Fruit fly (Drosophila melanogaster) whole organism, embryonic: ENCODE results near the gene Traf4.

Experiments used
- Atf-2 ChIP-seq: fragments of 200-800 bp; sonication (Bioruptor generic); optimal IDR thresholded peaks from 2 replicates; lab custom pipeline; 2016; ENCODE audit warnings: missing biosample characterization, missing genetic modification characterization
- CG11560 ChIP-seq: fragments of 200-800 bp; sonication (Bioruptor generic); IDR thresholded peaks from 3 replicates; pipeline ENCODE4 v1.3.6; 2022; ENCODE audit warnings: missing biosample characterization, missing genetic modification characterization
- CG1233 ChIP-seq: fragments of 200-800 bp; sonication (Bioruptor generic); optimal IDR thresholded peaks from 4 replicates; lab custom pipeline; 2018; ENCODE audit warnings: missing biosample characterization, mild to moderate bottlenecking, missing genetic modification characterization
- CG13775 ChIP-seq: fragments of 200-800 bp; sonication (Bioruptor generic); optimal IDR thresholded peaks from 3 replicates; lab custom pipeline; 2017; ENCODE audit warnings: missing biosample characterization, mild to moderate bottlenecking, missing genetic modification characterization
- CG14667 ChIP-seq: fragments of 200-800 bp; sonication (Bioruptor generic); IDR thresholded peaks from 2 replicates; pipeline ENCODE4 v1.3.6; 2022; ENCODE audit warnings: missing biosample characterization, missing genetic modification characterization
- CG1647 ChIP-seq: fragments of 200-800 bp; sonication (Bioruptor generic); optimal IDR thresholded peaks from 3 replicates; lab custom pipeline; 2016; ENCODE audit warnings: missing biosample characterization, missing genetic modification characterization
- CG17385 ChIP-seq: fragments of 200-800 bp; sonication (Bioruptor generic); optimal IDR thresholded peaks from 3 replicates; lab custom pipeline; 2018; ENCODE audit warnings: missing biosample characterization, mild to moderate bottlenecking, missing genetic modification characterization
- CG18011 ChIP-seq: fragments of 200-800 bp; sonication (Bioruptor generic); optimal IDR thresholded peaks from 2 replicates; lab custom pipeline; 2017; ENCODE audit warnings: missing biosample characterization, missing genetic modification characterization, mild to moderate bottlenecking, moderate library complexity, missing genotype
- CG31441 ChIP-seq: fragments of 200-800 bp; sonication (Bioruptor generic); IDR thresholded peaks from 2 replicates; pipeline ENCODE4 v1.3.6; 2022; ENCODE audit warnings: missing biosample characterization, missing genetic modification characterization
- CG3726 ChIP-seq: fragments of 200-800 bp; sonication (Bioruptor generic); IDR thresholded peaks from 3 replicates; pipeline ENCODE4, ENCODE4 v1.3.6; 2022; ENCODE audit warnings: missing biosample characterization, missing genetic modification characterization
- CG4820 ChIP-seq: fragments of 200-800 bp; sonication (Bioruptor generic); optimal IDR thresholded peaks from 3 replicates; lab custom pipeline; 2016; ENCODE audit warnings: missing biosample characterization, missing genetic modification characterization
- CG6254 ChIP-seq: fragments of 200-800 bp; sonication (Bioruptor generic); optimal IDR thresholded peaks from 3 replicates; lab custom pipeline; 2017; ENCODE audit warnings: mild to moderate bottlenecking, missing biosample characterization, missing genetic modification reagents, missing genetic modification characterization
- CG6813 ChIP-seq: fragments of 200-800 bp; sonication (Bioruptor generic); optimal IDR thresholded peaks from 2 replicates; lab custom pipeline; 2017; ENCODE audit warnings: missing biosample characterization, missing genetic modification characterization, mild to moderate bottlenecking, moderate library complexity, missing genetic modification reagents
- CG7372 ChIP-seq: fragments of 200-800 bp; sonication (Bioruptor generic); IDR thresholded peaks from 2 replicates; pipeline ENCODE4 v1.3.6; 2022; ENCODE audit warnings: missing biosample characterization, missing genetic modification characterization
- CG7928 ChIP-seq: fragments of 200-800 bp; sonication (Bioruptor generic); optimal IDR thresholded peaks from 2 replicates; lab custom pipeline; 2017; ENCODE audit warnings: missing biosample characterization, mild to moderate bottlenecking, missing genetic modification characterization
- CG9797 ChIP-seq: fragments of 200-800 bp; sonication (Bioruptor generic); optimal IDR thresholded peaks from 3 replicates; lab custom pipeline; 2018; ENCODE audit warnings: missing biosample characterization, mild to moderate bottlenecking, missing genetic modification characterization
- CG9932 ChIP-seq: fragments of 200-800 bp; sonication (Bioruptor generic); IDR thresholded peaks from 2 replicates; pipeline ENCODE4 v1.3.6; 2022; ENCODE audit warnings: missing biosample characterization, missing genetic modification characterization
- Dad ChIP-seq: fragments of 200-800 bp; sonication (Bioruptor generic); optimal IDR thresholded peaks from 3 replicates; lab custom pipeline; 2016; ENCODE audit warnings: missing biosample characterization, missing genetic modification characterization
- Dp ChIP-seq: fragments of 200-800 bp; sonication (Bioruptor generic); optimal IDR thresholded peaks from 2 replicates; lab custom pipeline; 2018; ENCODE audit warnings: missing biosample characterization, mild to moderate bottlenecking, missing genetic modification characterization, moderate library complexity
- E2f1 ChIP-seq: fragments of 200-800 bp; sonication (Bioruptor generic); IDR thresholded peaks from 2 replicates; pipeline ENCODE4 v1.3.6; 2022; ENCODE audit warnings: missing biosample characterization, missing genetic modification characterization
- Fer2 ChIP-seq: fragments of 200-800 bp; sonication (Bioruptor generic); optimal IDR thresholded peaks from 2 replicates; lab custom pipeline; 2018; ENCODE audit warnings: missing biosample characterization, mild to moderate bottlenecking, missing genetic modification characterization, moderate library complexity
- Fer3 ChIP-seq: fragments of 200-800 bp; sonication (Bioruptor generic); optimal IDR thresholded peaks from 2 replicates; lab custom pipeline; 2018; ENCODE audit warnings: missing biosample characterization, mild to moderate bottlenecking, missing genetic modification characterization, moderate library complexity
- Hmr ChIP-seq: fragments of 200-800 bp; sonication (Bioruptor generic); optimal IDR thresholded peaks from 3 replicates; lab custom pipeline; 2017; ENCODE audit warnings: mild to moderate bottlenecking, missing biosample characterization, missing genetic modification reagents, missing genetic modification characterization
- Hmx ChIP-seq: fragments of 200-800 bp; sonication (Bioruptor generic); optimal IDR thresholded peaks from 2 replicates; lab custom pipeline; 2016; ENCODE audit warnings: missing biosample characterization, missing genetic modification characterization
- MTF-1 ChIP-seq: fragments of 200-800 bp; sonication (Bioruptor generic); optimal IDR thresholded peaks from 2 replicates; lab custom pipeline; 2018; ENCODE audit warnings: missing biosample characterization, mild to moderate bottlenecking, missing genetic modification characterization, borderline replicate concordance
- Mes4 ChIP-seq: fragments of 200-800 bp; sonication (Bioruptor generic); optimal IDR thresholded peaks from 2 replicates; lab custom pipeline; 2016; ENCODE audit warnings: missing biosample characterization, missing genetic modification characterization
- NK7.1 ChIP-seq: fragments of 200-800 bp; sonication (Bioruptor generic); optimal IDR thresholded peaks from 3 replicates; lab custom pipeline; 2016; ENCODE audit warnings: missing biosample characterization, missing genetic modification characterization
- Nf-YA ChIP-seq: fragments of 200-800 bp; sonication (Bioruptor generic); IDR thresholded peaks from 2 replicates; pipeline ENCODE4 v1.3.6; 2022; ENCODE audit warnings: missing biosample characterization, missing genetic modification characterization
- Xbp1 ChIP-seq: fragments of 200-800 bp; sonication (Bioruptor generic); optimal IDR thresholded peaks from 3 replicates; lab custom pipeline; 2016; ENCODE audit warnings: missing biosample characterization, mild to moderate bottlenecking, missing genetic modification characterization
- al ChIP-seq: fragments of 200-800 bp; sonication (Bioruptor generic); IDR thresholded peaks from 2 replicates; pipeline ENCODE4 v1.3.6; 2022; ENCODE audit warnings: missing biosample characterization, missing genetic modification characterization
- ap ChIP-seq: fragments of 200-800 bp; sonication (Bioruptor generic); IDR thresholded peaks from 2 replicates; pipeline ENCODE4 v1.3.6; 2022; ENCODE audit warnings: missing biosample characterization, missing genetic modification characterization
- ara ChIP-seq: fragments of 200-800 bp; sonication (Bioruptor generic); IDR thresholded peaks from 2 replicates; pipeline ENCODE4 v1.3.6; 2022; ENCODE audit warnings: missing biosample characterization, missing genetic modification characterization
- bigmax ChIP-seq: fragments of 200-800 bp; sonication (Bioruptor generic); optimal IDR thresholded peaks from 2 replicates; lab custom pipeline; 2018; ENCODE audit warnings: missing biosample characterization, mild to moderate bottlenecking, missing genetic modification characterization
- caup ChIP-seq: fragments of 200-800 bp; sonication (Bioruptor generic); optimal IDR thresholded peaks from 3 replicates; lab custom pipeline; 2017; ENCODE audit warnings: missing biosample characterization, mild to moderate bottlenecking, missing genetic modification characterization, moderate library complexity; ENCODE audit not compliant: severe bottlenecking
- da ChIP-seq: fragments of 200-800 bp; sonication (Bioruptor generic); optimal IDR thresholded peaks from 2 replicates; lab custom pipeline; 2016; ENCODE audit warnings: missing biosample characterization, missing genetic modification characterization
- en ChIP-seq: fragments of 200-800 bp; sonication (Bioruptor generic); optimal IDR thresholded peaks from 2 replicates; lab custom pipeline; 2016; ENCODE audit warnings: missing biosample characterization, missing genetic modification characterization
- ewg ChIP-seq: fragments of 200-800 bp; sonication (Bioruptor generic); optimal IDR thresholded peaks from 3 replicates; lab custom pipeline; 2017; ENCODE audit warnings: mild to moderate bottlenecking, missing biosample characterization, missing genetic modification reagents, missing genetic modification characterization
- exex ChIP-seq: fragments of 200-800 bp; sonication (Bioruptor generic); optimal IDR thresholded peaks from 4 replicates; lab custom pipeline; 2018; ENCODE audit warnings: missing biosample characterization, mild to moderate bottlenecking, missing genetic modification characterization, moderate library complexity
- fd64A ChIP-seq: fragments of 200-800 bp; sonication (Bioruptor generic); optimal IDR thresholded peaks from 3 replicates; lab custom pipeline; 2018; ENCODE audit warnings: missing biosample characterization, mild to moderate bottlenecking, missing genetic modification characterization
- jing ChIP-seq: fragments of 200-800 bp; sonication (Bioruptor generic); optimal IDR thresholded peaks from 2 replicates; lab custom pipeline; 2018; ENCODE audit warnings: missing biosample characterization, mild to moderate bottlenecking, missing genetic modification characterization
- nom ChIP-seq: fragments of 200-800 bp; sonication (Bioruptor generic); optimal IDR thresholded peaks from 2 replicates; lab custom pipeline; 2017; ENCODE audit warnings: missing biosample characterization, missing genetic modification characterization, mild to moderate bottlenecking, moderate library complexity, missing genetic modification reagents
- pan ChIP-seq, 4 experiments: fragments of >200 bp in 3 of 4; fragments of 200-800 bp in 1 of 4; sonication (Bioruptor generic) in 1 of 4; optimal IDR thresholded peaks in 3 of 4; IDR thresholded peaks in 1 of 4; 2 replicates each; pipeline versions ENCODE4 v1.3.6 to Lab custom; 2017 to 2022; ENCODE audit warnings: missing biosample characterization in 2 of 4, missing genetic modification characterization in 2 of 4, mixed read lengths in 1 of 4
- pnt ChIP-seq: fragments of 200-800 bp; sonication (Bioruptor generic); optimal IDR thresholded peaks from 3 replicates; lab custom pipeline; 2016; ENCODE audit warnings: missing biosample characterization, missing genetic modification characterization
- pzg ChIP-seq: fragments of 200-800 bp; sonication (Bioruptor generic); optimal IDR thresholded peaks from 3 replicates; lab custom pipeline; 2018; ENCODE audit warnings: missing biosample characterization, mild to moderate bottlenecking, missing genetic modification characterization, moderate library complexity
- so ChIP-seq: fragments of 200-800 bp; sonication (Bioruptor generic); IDR thresholded peaks from 3 replicates; pipeline ENCODE4 v1.3.6; 2022; ENCODE audit warnings: missing biosample characterization, missing genetic modification characterization
- tin ChIP-seq: fragments of 200-800 bp; sonication (Bioruptor generic); optimal IDR thresholded peaks from 3 replicates; lab custom pipeline; 2016; ENCODE audit warnings: missing biosample characterization, missing genetic modification characterization
- tna ChIP-seq: fragments of 200-800 bp; sonication (Bioruptor generic); IDR thresholded peaks from 2 replicates; pipeline ENCODE4 v1.3.6; 2022; ENCODE audit warnings: missing biosample characterization, missing genetic modification characterization; ENCODE audit not compliant: partially characterized antibody
- twi ChIP-seq: fragments of 200-800 bp; optimal IDR thresholded peaks from 2 replicates; lab custom pipeline; 2019; ENCODE audit warnings: missing biosample characterization, mild to moderate bottlenecking, missing genetic modification characterization, moderate library complexity
- vfl ChIP-seq: fragments of 200-800 bp; sonication (Bioruptor generic); optimal IDR thresholded peaks from 2 replicates; lab custom pipeline; 2016; ENCODE audit warnings: missing biosample characterization, missing genetic modification characterization
- zfh2 ChIP-seq: fragments of 200-800 bp; sonication (Bioruptor generic); optimal IDR thresholded peaks from 2 replicates; lab custom pipeline; 2016; ENCODE audit warnings: missing biosample characterization, missing genetic modification characterization

Gene Traf4

dm6 chr2L:4386926-4387550 is 25.3 kb downstream of the Traf4 start, which contains the start of gene Psf2 (continued):
- TF ChIP-seq Fer3 (tag; lab: Kevin White, UChicago), result no peak
- TF ChIP-seq ewg (GFP tag; lab: Kevin White, UChicago), result no peak
- TF ChIP-seq pan (optimal IDR thresholded peaks at IDR 0.05; lab: Kevin White, UChicago), result no peak
- no peak for TF ChIP-seq pan (GFP tag; optimal IDR thresholded peaks at IDR 0.05 in 1 of 2, IDR thresholded peaks at IDR 0.05 in 1 of 2)
- TF ChIP-seq caup (GFP tag; lab: Kevin White, UChicago), result no peak
- no peak for TF ChIP-seq MTF-1 (GFP tag; lab: Kevin White, UChicago)
- no peak for TF ChIP-seq CG4820
- no peak for TF ChIP-seq so
- TF ChIP-seq fd64A, result no peak
- no peak; the same call in 1 of the 2 replicates for TF ChIP-seq E2f1 (GFP tag; lab: Robert Waterston, UW)
- TF ChIP-seq CG7372 (GFP tag; lab: Robert Waterston, UW), result no peak
- no peak for TF ChIP-seq jing (GFP tag; lab: Kevin White, UChicago)
- TF ChIP-seq exex (tag; lab: Kevin White, UChicago), result no peak
- no peak for TF ChIP-seq ara (GFP tag; lab: Robert Waterston, UW)
- peak; percentile 34; the same call in 1 of the 2 replicates for TF ChIP-seq CG9932
- no peak for TF ChIP-seq CG11560 (tag; lab: Robert Waterston, UW)
- TF ChIP-seq da (GFP tag; lab: Kevin White, UChicago), result no peak
- TF ChIP-seq CG7928 (GFP tag; lab: Kevin White, UChicago), result no peak
- no peak for TF ChIP-seq CG18011 (GFP tag; lab: Kevin White, UChicago)
- TF ChIP-seq CG3726 (GFP tag; lab: Robert Waterston, UW), result no peak
- no peak for TF ChIP-seq Atf-2 (GFP tag; lab: Kevin White, UChicago)
- no peak for TF ChIP-seq CG31441 (GFP tag; lab: Robert Waterston, UW)
- TF ChIP-seq Fer2 (tag; lab: Kevin White, UChicago), result no peak
- TF ChIP-seq zfh2, result no peak
- TF ChIP-seq ap (GFP tag; lab: Robert Waterston, UW), result no peak
- TF ChIP-seq CG17385 (GFP tag; lab: Kevin White, UChicago), result no peak
- TF ChIP-seq CG14667 (GFP tag; lab: Robert Waterston, UW), result no peak
- TF ChIP-seq Dp (GFP tag; lab: Kevin White, UChicago), result peak; percentile 60
- TF ChIP-seq vfl (GFP tag; lab: Kevin White, UChicago), result no peak
- TF ChIP-seq Hmr (GFP tag; lab: Kevin White, UChicago), result no peak
- TF ChIP-seq tna (GFP tag; lab: Robert Waterston, UW), result peak; percentile 47; the same call in 1 of the 2 replicates
- TF ChIP-seq en (GFP tag; lab: Kevin White, UChicago), result no peak
- no peak for TF ChIP-seq Hmx
- TF ChIP-seq twi (tag; lab: Kevin White, UChicago), result no peak
- no peak for TF ChIP-seq al (GFP tag; lab: Robert Waterston, UW)
- TF ChIP-seq CG6254 (GFP tag; lab: Kevin White, UChicago), result no peak
- no peak for TF ChIP-seq CG1233
- TF ChIP-seq Nf-YA, result no peak
- TF ChIP-seq CG13775 (GFP tag; lab: Kevin White, UChicago), result no peak
- TF ChIP-seq Mes4 (GFP tag; lab: Kevin White, UChicago), result no peak
- no peak for TF ChIP-seq CG6813
- no peak for TF ChIP-seq bigmax (GFP tag; lab: Kevin White, UChicago)
- TF ChIP-seq NK7.1 (GFP tag; lab: Kevin White, UChicago), result no peak
- no peak for TF ChIP-seq Dad (GFP tag; lab: Kevin White, UChicago)
- TF ChIP-seq CG9797, result peak; percentile 69
- peak; percentile 72 for TF ChIP-seq pzg
- no peak for TF ChIP-seq tin (GFP tag; lab: Kevin White, UChicago)
- peak; percentile 37 for TF ChIP-seq Xbp1 (GFP tag; lab: Kevin White, UChicago)
- TF ChIP-seq CG1647 (GFP tag; lab: Kevin White, UChicago), result no peak
- TF ChIP-seq pnt, result no peak
- TF ChIP-seq nom (GFP tag; lab: Kevin White, UChicago), result no peak
